Worm (Caenorhabditis elegans) whole organism, early embryonic: ENCODE data around the gene cox-11.

Source experiments
- B0310.2 ChIP-seq: sonication (generic microtip); optimal IDR thresholded peaks from 2 replicates; lab custom pipeline; 2016; ENCODE audit warnings: mild to moderate bottlenecking, missing genetic modification characterization, missing compliant biosample characterization
- aly-1 ChIP-seq: sonication (generic microtip); optimal IDR thresholded peaks from 2 replicates; lab custom pipeline; 2016; ENCODE audit warnings: missing genetic modification characterization, missing compliant biosample characterization
- hmbx-1 ChIP-seq: sonication (generic microtip); optimal IDR thresholded peaks from 2 replicates; lab custom pipeline; 2016; ENCODE audit warnings: mild to moderate bottlenecking, missing genetic modification characterization, missing compliant biosample characterization

DNA sequence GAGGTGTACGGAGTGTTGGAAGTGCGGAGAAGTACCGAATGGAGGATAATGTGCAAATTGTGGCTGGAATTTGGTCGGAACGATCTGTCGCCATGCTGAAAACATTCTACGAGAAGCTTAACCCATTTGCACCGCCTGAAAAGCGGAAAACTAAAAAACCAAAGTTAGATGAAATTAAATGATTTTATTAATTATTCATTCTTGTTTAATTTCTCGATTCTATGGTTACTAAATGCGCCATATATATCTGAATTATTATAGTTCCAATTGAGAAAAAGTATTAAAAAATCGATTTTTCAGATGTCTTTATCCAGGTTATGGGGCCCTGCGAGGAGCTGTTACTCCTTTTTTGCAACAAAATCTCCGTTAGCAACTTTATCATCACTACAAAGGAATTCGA is at the start of gene cox-11:
- TF ChIP-seq hmbx-1 (tag; lab: Kevin White, UChicago) (no peak), B0310.2 (no peak), aly-1 (no peak)
